Fruit fly (Drosophila melanogaster) ovary, adult (tissue): ENCODE results near the gene CG13312.

Source experiments
- CG17801 ChIP-seq: fragments of 200-800 bp; optimal IDR thresholded peaks from 2 replicates; lab custom pipeline; 2019; ENCODE audit warnings: missing biosample characterization, mild to moderate bottlenecking, missing genetic modification characterization, moderate library complexity; ENCODE audit not compliant: partially characterized antibody

CG13312 gene

dm6 chr3L:8810095-8810494, 3.1 kb upstream of the CG13312 start, which contains the start of gene CG13309:
CG13309 (plus strand) TSS chr3L:8810395.
- no peak for TF ChIP-seq CG17801

dm6 chr3L:8808244-8808643, 1.2 kb upstream of the CG13312 start, which contains the start of gene CG13308:
CG13308 (plus strand) TSS chr3L:8808544.
- no peak for TF ChIP-seq CG17801

- TF ChIP-seq CG17801, result no peak
Measured at dm6 chr3L:8804082-8804814, 2.8 kb downstream of the CG13312 start, which contains the start of the genes CG32023 and CG34427. CG32023 (minus strand) TSS chr3L:8804182. CG34427 (plus strand) TSS chr3L:8804764.

- no peak for TF ChIP-seq CG17801
Measured at dm6 chr3L:8802064-8802463, 4.9 kb downstream of the CG13312 start, which contains the start of the genes CG13311 and CG34426. CG13311 (minus strand) TSS chr3L:8802164. CG34426 (plus strand) TSS chr3L:8802463.

- no peak for TF ChIP-seq CG17801
Measured at dm6 chr3L:8800432-8800831, 6.6 kb downstream of the CG13312 start, which contains the start of gene CG13310. CG13310 (minus strand) TSS chr3L:8800532.

dm6 chr3L:8798539-8798938, 8.5 kb downstream of the CG13312 start:
- no peak for TF ChIP-seq CG17801

dm6 chr3L:8798129-8798528, 8.9 kb downstream of the CG13312 start:
- no peak for TF ChIP-seq CG17801

dm6 chr3L:8788445-8788844, 18.6 kb downstream of the CG13312 start, which contains the start of gene Acbp5:
Acbp5 (minus strand) TSS chr3L:8788545.
- TF ChIP-seq CG17801, result no peak

- TF ChIP-seq CG17801, result no peak
Measured at dm6 chr3L:8787701-8788100, 19.3 kb downstream of the CG13312 start.

dm6 chr3L:8787240-8787639, 19.8 kb downstream of the CG13312 start:
- TF ChIP-seq CG17801, result no peak

dm6 chr3L:8783299-8783698, 23.7 kb downstream of the CG13312 start:
- no peak for TF ChIP-seq CG17801

dm6 chr3L:8781993-8782392, 25.0 kb downstream of the CG13312 start:
- no peak for TF ChIP-seq CG17801

- no peak for TF ChIP-seq CG17801
Measured at dm6 chr3L:8780723-8781296, 26.2 kb downstream of the CG13312 start.

- TF ChIP-seq CG17801, result no peak
Measured at dm6 chr3L:8777313-8777924, 29.6 kb downstream of the CG13312 start.

dm6 chr3L:8774974-8775731, 31.9 kb downstream of the CG13312 start:
- TF ChIP-seq CG17801, result peak; percentile 85

dm6 chr3L:8773713-8774112, 33.3 kb downstream of the CG13312 start:
- TF ChIP-seq CG17801, result no peak
